Worm (Caenorhabditis elegans) whole organism, L4 larva: Measurements from ENCODE around the gene K11H12.6.

Experiments
- D1046.2 ChIP-seq: fragments of 200-800 bp; sonication (Bioruptor generic); IDR thresholded peaks from 2 replicates; pipeline ENCODE4 v1.3.6; 2022; ENCODE audit warnings: missing genetic modification characterization, missing compliant biosample characterization
- F49E8.2 ChIP-seq: sonication (generic microtip); optimal IDR thresholded peaks from 2 replicates; lab custom pipeline; 2016; ENCODE audit warnings: missing compliant biosample characterization, mild to moderate bottlenecking, missing genetic modification characterization, borderline replicate concordance
- T26A8.4 ChIP-seq: fragments of 200-800 bp; sonication (Bioruptor generic); IDR thresholded peaks from 2 replicates; pipeline ENCODE4 v1.3.6; 2022; ENCODE audit warnings: missing genetic modification characterization, missing compliant biosample characterization
- Y105C5A.15 ChIP-seq: fragments of 200-800 bp; sonication (Bioruptor generic); IDR thresholded peaks from 2 replicates; pipeline ENCODE4 v1.3.6; 2022; ENCODE audit warnings: missing genetic modification characterization, missing compliant biosample characterization
- Y48G9A.11 ChIP-seq: fragments of 200-800 bp; sonication (Bioruptor generic); IDR thresholded peaks from 2 replicates; pipeline ENCODE4 v1.3.6; 2022; ENCODE audit warnings: missing genetic modification reagents, missing genetic modification characterization, missing compliant biosample characterization
- Y5F2A.4 ChIP-seq: fragments of 200-800 bp; sonication (Bioruptor generic); optimal IDR thresholded peaks from 2 replicates; lab custom pipeline; 2018; ENCODE audit warnings: mild to moderate bottlenecking, missing genetic modification characterization, missing compliant biosample characterization
- aha-1 ChIP-seq: fragments of 150-350 bp; peaks from one replicate; lab custom pipeline; 2014; ENCODE audit warnings: missing biosample characterization, missing genetic modification characterization
- aly-2 ChIP-seq: sonication (generic microtip); optimal IDR thresholded peaks from 2 replicates; lab custom pipeline; 2018; ENCODE audit warnings: missing biosample characterization, missing genetic modification characterization
- ceh-32 ChIP-seq: sonication (generic microtip); optimal IDR thresholded peaks from 2 replicates; lab custom pipeline; 2016; ENCODE audit warnings: mild to moderate bottlenecking, missing genetic modification characterization, missing compliant biosample characterization; ENCODE audit not compliant: poor library complexity
- ceh-82 ChIP-seq: sonication (generic microtip); optimal IDR thresholded peaks from 2 replicates; lab custom pipeline; 2017; ENCODE audit warnings: missing biosample characterization, missing genetic modification characterization
- daf-12 ChIP-seq: fragments of 150-350 bp; optimal IDR thresholded peaks from 2 replicates; lab custom pipeline; 2014; ENCODE audit warnings: missing biosample characterization, missing genetic modification reagents, missing genetic modification characterization
- daf-16 ChIP-seq, 3 experiments: sonication (generic microtip); optimal IDR thresholded peaks; 2 replicates each; lab custom pipeline; 2016 to 2017; ENCODE audit warnings: missing genetic modification characterization in 3 of 3, missing genetic modification reagents in 3 of 3, mild to moderate bottlenecking in 2 of 3, missing compliant biosample characterization in 2 of 3, missing biosample characterization in 1 of 3, moderate library complexity in 1 of 3
- dpl-1 ChIP-seq: fragments of 150-350 bp; optimal IDR thresholded peaks from 2 replicates; lab custom pipeline; 2014; ENCODE audit warnings: missing biosample characterization, missing genetic modification reagents, missing genetic modification characterization
- duxl-1 ChIP-seq: sonication (generic microtip); optimal IDR thresholded peaks from 2 replicates; lab custom pipeline; 2016; ENCODE audit warnings: mild to moderate bottlenecking, missing genetic modification characterization, moderate library complexity, missing compliant biosample characterization; ENCODE audit not compliant: poor library complexity
- fkh-10 ChIP-seq: fragments of 150-350 bp; optimal IDR thresholded peaks from 2 replicates; lab custom pipeline; 2014; ENCODE audit warnings: missing biosample characterization, missing genetic modification reagents, missing genetic modification characterization
- fos-1 ChIP-seq: fragments of 150-350 bp; optimal IDR thresholded peaks from 2 replicates; lab custom pipeline; 2014; ENCODE audit warnings: missing biosample characterization, missing genetic modification characterization
- gei-8 ChIP-seq: fragments of 200-800 bp; sonication (Bioruptor generic); optimal IDR thresholded peaks from 2 replicates; lab custom pipeline; 2018; ENCODE audit warnings: mild to moderate bottlenecking, missing genetic modification characterization, missing compliant biosample characterization
- hlh-11 ChIP-seq: fragments of 200-800 bp; sonication (Bioruptor generic); optimal IDR thresholded peaks from 2 replicates; lab custom pipeline; 2018; ENCODE audit warnings: mild to moderate bottlenecking, missing genetic modification characterization, missing compliant biosample characterization
- hlh-30 ChIP-seq: sonication (generic microtip); optimal IDR thresholded peaks from 2 replicates; lab custom pipeline; 2017; ENCODE audit warnings: antibody characterized with exemption, mild to moderate bottlenecking, missing genetic modification characterization, missing compliant biosample characterization; ENCODE audit not compliant: insufficient read depth
- hmg-1.1 ChIP-seq: fragments of 200-800 bp; sonication (Bioruptor generic); IDR thresholded peaks from 2 replicates; pipeline ENCODE4 v1.3.6; 2022; ENCODE audit warnings: missing genetic modification reagents, missing genetic modification characterization, missing compliant biosample characterization
- lin-29 ChIP-seq: fragments of 200-800 bp; sonication (Bioruptor generic); IDR thresholded peaks from 2 replicates; pipeline ENCODE4 v1.3.6; 2022; ENCODE audit warnings: missing genetic modification reagents, missing genetic modification characterization, missing compliant biosample characterization
- lin-38 ChIP-seq: fragments of 200-800 bp; sonication (Bioruptor generic); IDR thresholded peaks from 2 replicates; pipeline ENCODE4 v1.3.6; 2022; ENCODE audit warnings: missing genetic modification reagents, missing genetic modification characterization, missing compliant biosample characterization
- lin-39 ChIP-seq: fragments of 150-350 bp; optimal IDR thresholded peaks from 2 replicates; lab custom pipeline; 2014; ENCODE audit warnings: missing biosample characterization, missing genetic modification reagents, missing genetic modification characterization
- lsy-2 ChIP-seq, 2 experiments: fragments of 150-350 bp in 1 of 2; sonication (generic microtip) in 1 of 2; optimal IDR thresholded peaks; 2 replicates each; lab custom pipeline; 2014 to 2017; ENCODE audit warnings: missing biosample characterization in 2 of 2, missing genetic modification characterization in 2 of 2
- mdl-1 ChIP-seq, 2 experiments: fragments of 150-350 bp in 1 of 2; sonication (generic microtip) in 1 of 2; optimal IDR thresholded peaks; 2 replicates each; lab custom pipeline; 2014 to 2017; ENCODE audit warnings: missing biosample characterization in 2 of 2, missing genetic modification characterization in 2 of 2
- mdt-29 ChIP-seq: fragments of 200-800 bp; sonication (Bioruptor generic); IDR thresholded peaks from 2 replicates; pipeline ENCODE4 v1.3.6; 2022; ENCODE audit warnings: missing genetic modification reagents, missing genetic modification characterization, missing compliant biosample characterization
- mes-2 ChIP-seq: sonication (generic microtip); optimal IDR thresholded peaks from 2 replicates; lab custom pipeline; 2016; ENCODE audit warnings: missing genotype, mild to moderate bottlenecking, missing genetic modification characterization, missing compliant biosample characterization; ENCODE audit not compliant: poor library complexity, severe bottlenecking
- mxl-3 ChIP-seq: fragments of 200-800 bp; sonication (Bioruptor generic); optimal IDR thresholded peaks from 2 replicates; lab custom pipeline; 2018; ENCODE audit warnings: mild to moderate bottlenecking, missing genetic modification characterization, missing compliant biosample characterization
- nhr-10 ChIP-seq: fragments of 150-350 bp; optimal IDR thresholded peaks from 2 replicates; lab custom pipeline; 2014; ENCODE audit warnings: missing biosample characterization, missing genetic modification characterization
- nhr-11 ChIP-seq: fragments of 150-350 bp; optimal IDR thresholded peaks from 2 replicates; lab custom pipeline; 2014; ENCODE audit warnings: missing biosample characterization, missing genetic modification characterization
- nhr-28 ChIP-seq: fragments of 150-350 bp; optimal IDR thresholded peaks from 2 replicates; lab custom pipeline; 2014; ENCODE audit warnings: missing biosample characterization, missing genetic modification characterization
- nhr-6 ChIP-seq: fragments of 150-350 bp; optimal IDR thresholded peaks from 2 replicates; lab custom pipeline; 2014; ENCODE audit warnings: missing biosample characterization, missing genetic modification characterization
- php-3 ChIP-seq: fragments of 200-800 bp; sonication (Bioruptor generic); IDR thresholded peaks from 2 replicates; pipeline ENCODE4 v1.3.6; 2022; ENCODE audit warnings: missing genetic modification reagents, missing genetic modification characterization, missing compliant biosample characterization
- saeg-2 ChIP-seq: fragments of 200-800 bp; sonication (Bioruptor generic); IDR thresholded peaks from 2 replicates; pipeline ENCODE4 v1.3.6; 2022; ENCODE audit warnings: missing genetic modification reagents, missing genetic modification characterization, missing compliant biosample characterization
- sdz-12 ChIP-seq: fragments of 200-800 bp; sonication (Bioruptor generic); optimal IDR thresholded peaks from 2 replicates; lab custom pipeline; 2018; ENCODE audit warnings: mild to moderate bottlenecking, missing genetic modification characterization, missing compliant biosample characterization
- set-16 ChIP-seq: fragments of 200-800 bp; sonication (Bioruptor generic); IDR thresholded peaks from 2 replicates; pipeline ENCODE4 v1.3.6; 2022; ENCODE audit warnings: missing genetic modification reagents, missing genetic modification characterization, missing compliant biosample characterization
- skn-1 ChIP-seq: fragments of 150-350 bp; optimal IDR thresholded peaks from 2 replicates; lab custom pipeline; 2014; ENCODE audit warnings: missing biosample characterization, missing genetic modification characterization
- snpc-1.2 ChIP-seq: fragments of 200-800 bp; sonication (Bioruptor generic); IDR thresholded peaks from 2 replicates; pipeline ENCODE4 v1.3.6; 2022; ENCODE audit warnings: missing genetic modification reagents, missing genetic modification characterization, missing compliant biosample characterization
- snpc-4 ChIP-seq: fragments of 150-350 bp; optimal IDR thresholded peaks from 2 replicates; lab custom pipeline; 2014; ENCODE audit warnings: missing biosample characterization, missing genetic modification characterization
- spr-1 ChIP-seq: sonication (generic microtip); optimal IDR thresholded peaks from 2 replicates; lab custom pipeline; 2016; ENCODE audit warnings: mild to moderate bottlenecking, missing genetic modification characterization, missing compliant biosample characterization
- spr-3 ChIP-seq: fragments of 200-800 bp; sonication (Bioruptor generic); optimal IDR thresholded peaks from 2 replicates; lab custom pipeline; 2018; ENCODE audit warnings: mild to moderate bottlenecking, missing genetic modification characterization, missing compliant biosample characterization
- unc-39 ChIP-seq: sonication (generic microtip); optimal IDR thresholded peaks from 2 replicates; lab custom pipeline; 2017; ENCODE audit warnings: missing biosample characterization, missing genetic modification characterization
- unc-62 ChIP-seq, 3 experiments: fragments of 150-350 bp in 1 of 3; sonication (generic microtip); optimal IDR thresholded peaks in 2 of 3; peaks in 1 of 3; 1 replicate in 1 of 3; 2 replicates in 2 of 3; lab custom pipeline; 2014 to 2017; ENCODE audit warnings: missing biosample characterization in 3 of 3, missing genetic modification characterization in 3 of 3, missing genetic modification reagents in 3 of 3, missing genotype in 1 of 3
- vab-7 ChIP-seq: fragments of 200-800 bp; sonication (Bioruptor generic); IDR thresholded peaks from 2 replicates; pipeline ENCODE4 v1.3.6; 2022; ENCODE audit warnings: missing genetic modification reagents, missing genetic modification characterization, missing compliant biosample characterization
- zfp-2 ChIP-seq: sonication (generic microtip); optimal IDR thresholded peaks from 2 replicates; lab custom pipeline; 2016; ENCODE audit warnings: mild to moderate bottlenecking, missing genetic modification characterization, missing compliant biosample characterization
- zfp-3 ChIP-seq: fragments of 200-800 bp; sonication (Bioruptor generic); conservative IDR thresholded peaks from 2 replicates; pipeline ENCODE4 v1.3.6; 2022; ENCODE audit warnings: missing genetic modification reagents, missing genetic modification characterization, missing compliant biosample characterization
- zip-11 ChIP-seq: fragments of 200-800 bp; sonication (Bioruptor generic); IDR thresholded peaks from 2 replicates; pipeline ENCODE4 v1.3.6; 2022; ENCODE audit warnings: missing genetic modification characterization, missing compliant biosample characterization
- zip-2 ChIP-seq: fragments of 150-350 bp; optimal IDR thresholded peaks from 2 replicates; lab custom pipeline; 2014; ENCODE audit warnings: missing biosample characterization, missing genetic modification characterization
- ztf-11 ChIP-seq: fragments of 150-350 bp; optimal IDR thresholded peaks from 2 replicates; lab custom pipeline; 2014; ENCODE audit warnings: missing biosample characterization, missing genetic modification characterization

K11H12.6 gene

DNA sequence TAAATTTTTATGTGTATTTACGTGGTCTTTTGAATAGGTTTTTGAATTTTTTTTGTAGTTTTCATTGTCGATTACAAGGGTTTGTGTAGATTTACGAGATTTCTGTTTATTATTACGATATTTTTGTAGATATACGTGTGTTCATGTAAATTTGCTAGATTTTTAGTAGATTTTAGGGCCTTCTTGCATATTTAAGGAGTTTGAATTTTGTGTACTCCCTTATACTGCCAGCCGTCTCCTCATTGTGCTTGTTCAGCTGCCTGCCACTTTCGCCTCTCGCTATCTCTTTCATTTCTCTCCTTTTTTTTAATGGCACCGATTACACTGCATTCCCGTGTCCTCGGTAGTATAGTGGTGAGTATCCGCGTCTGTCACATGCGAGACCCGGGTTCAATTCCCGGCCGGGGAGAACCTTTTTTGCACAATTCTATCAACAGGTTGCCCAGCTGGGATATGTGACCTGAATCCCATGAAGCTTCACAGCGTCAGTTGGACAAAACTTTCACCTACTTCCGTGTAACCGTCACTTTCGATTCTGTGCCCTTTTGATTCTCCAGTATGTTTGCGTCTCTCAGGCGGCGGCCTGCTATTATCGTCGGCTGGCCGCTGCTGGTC lies 15.7 kb downstream of the K11H12.6 start:
- TF ChIP-seq fos-1 (tag; lab: Kevin White, UChicago) = no peak
- peak; percentile 2 for TF ChIP-seq F49E8.2
- TF ChIP-seq zip-11 = no peak; the same call in 1 of the 2 replicates
- TF ChIP-seq skn-1 = no peak
- TF ChIP-seq Y5F2A.4 = peak; percentile 69
- TF ChIP-seq mdl-1 (tag; optimal IDR thresholded peaks at IDR 0.05; lab: Kevin White, UChicago) = peak in 1 of 2 experiments; percentile 73
- peak; percentile 82; the same call in 1 of the 2 replicates for TF ChIP-seq D1046.2 (GFP tag; lab: Robert Waterston, UW)
- TF ChIP-seq snpc-4 (tag; lab: Kevin White, UChicago) = no peak
- no peak for TF ChIP-seq nhr-6 (tag; lab: Kevin White, UChicago)
- TF ChIP-seq dpl-1 (GFP tag; lab: Kevin White, UChicago) = peak; percentile 18
- TF ChIP-seq lin-38 (GFP tag; lab: Robert Waterston, UW) = peak; percentile 80; the same call in 1 of the 2 replicates
- TF ChIP-seq duxl-1 (tag; lab: Kevin White, UChicago) = peak; percentile 16
- no peak for TF ChIP-seq zip-2
- no peak for TF ChIP-seq ztf-11 (tag; lab: Kevin White, UChicago)
- TF ChIP-seq Y105C5A.15 (GFP tag; lab: Robert Waterston, UW) = peak; percentile 75
- peak; percentile 85 for TF ChIP-seq snpc-1.2
- TF ChIP-seq nhr-28 (tag; lab: Kevin White, UChicago) = peak; percentile 38
- peak; percentile 94 for TF ChIP-seq aha-1 (tag; lab: Kevin White, UChicago)
- peak; percentile 70; the same call in 1 of the 2 replicates for TF ChIP-seq zfp-3 (GFP tag; lab: Robert Waterston, UW)
- peak; percentile 52; the same call in 1 of the 2 replicates for TF ChIP-seq mdt-29 (GFP tag; lab: Robert Waterston, UW)
- TF ChIP-seq mes-2 (tag; lab: Kevin White, UChicago) = peak; percentile 78
- TF ChIP-seq spr-3 (GFP tag; lab: Kevin White, UChicago) = peak; percentile 65
- no peak for TF ChIP-seq ceh-82 (tag; lab: Kevin White, UChicago)
- TF ChIP-seq hmg-1.1 (GFP tag; lab: Robert Waterston, UW) = peak; percentile 90
- peak in 1 of 2 experiments; percentile 78 for TF ChIP-seq daf-16 (GFP tag; optimal IDR thresholded peaks at IDR 0.05; lab: Kevin White, UChicago)
- peak; percentile 62 for TF ChIP-seq daf-16 (tag; optimal IDR thresholded peaks at IDR 0.05; lab: Kevin White, UChicago)
- peak; percentile 19 for TF ChIP-seq zfp-2 (tag; lab: Kevin White, UChicago)
- peak; percentile 58 for TF ChIP-seq php-3 (GFP tag; lab: Robert Waterston, UW)
- TF ChIP-seq hlh-11 (tag; lab: Kevin White, UChicago) = peak; percentile 84
- TF ChIP-seq Y48G9A.11 = peak; percentile 84
- no peak for TF ChIP-seq fkh-10 (GFP tag; lab: Kevin White, UChicago)
- no peak for TF ChIP-seq nhr-10
- 0 out of 2 replicates have a peak, but pooled peaks have one; percentile 12 for TF ChIP-seq saeg-2 (GFP tag; lab: Robert Waterston, UW)
- peak; percentile 80 for TF ChIP-seq gei-8 (GFP tag; lab: Kevin White, UChicago)
- TF ChIP-seq lsy-2 (tag; optimal IDR thresholded peaks at IDR 0.05; lab: Kevin White, UChicago) = no peak
- peak; percentile 35 for TF ChIP-seq nhr-11 (tag; lab: Kevin White, UChicago)
- 0 out of 2 replicates have a peak, but pooled peaks have one; percentile 35 for TF ChIP-seq lin-29 (GFP tag; lab: Robert Waterston, UW)
- no peak; the same call in 1 of the 2 replicates for TF ChIP-seq T26A8.4
- TF ChIP-seq aly-2 (tag; lab: Kevin White, UChicago) = no peak
- no peak for TF ChIP-seq daf-12
- TF ChIP-seq hlh-30 (tag; lab: Kevin White, UChicago) = peak; percentile 90
- TF ChIP-seq unc-39 (tag; lab: Kevin White, UChicago) = no peak
- peak in 1 of 2 experiments; percentile 87 for TF ChIP-seq unc-62 (GFP tag; optimal IDR thresholded peaks at IDR 0.05 in 1 of 2; lab: Kevin White, UChicago)
- TF ChIP-seq unc-62 (tag; optimal IDR thresholded peaks at IDR 0.05; lab: Kevin White, UChicago) = no peak
- TF ChIP-seq lin-39 (tag; lab: Kevin White, UChicago) = no peak
- TF ChIP-seq vab-7 = peak; percentile 81
- peak; percentile 77 for TF ChIP-seq mxl-3 (GFP tag; lab: Kevin White, UChicago)
- TF ChIP-seq set-16 = peak; percentile 50; the same call in 1 of the 2 replicates
- peak; percentile 73 for TF ChIP-seq sdz-12
- TF ChIP-seq ceh-32 (tag; lab: Kevin White, UChicago) = no peak
- TF ChIP-seq spr-1 (tag; lab: Kevin White, UChicago) = no peak
